Fruit fly (Drosophila melanogaster) Kc167 (cell line): Measurements from ENCODE around the gene org-1.

Experiments used
- Myc ChIP-seq: fragments of >200 bp; optimal IDR thresholded peaks from 2 replicates; lab custom pipeline; 2017; ENCODE audit warnings: missing external identifiers
- Sin3A ChIP-seq: fragments of >200 bp; optimal IDR thresholded peaks from 2 replicates; lab custom pipeline; 2018; ENCODE audit warnings: missing external identifiers
- psq ChIP-seq: fragments of >200 bp; optimal IDR thresholded peaks from 2 replicates; lab custom pipeline; 2017; ENCODE audit warnings: missing external identifiers
- ttk ChIP-seq: sonication (Bioruptor generic); optimal IDR thresholded peaks from 2 replicates; lab custom pipeline; 2017; ENCODE audit warnings: missing external identifiers

- TF ChIP-seq Sin3A (no peak), ttk (no peak), Myc (no peak), psq (lab: Kevin White, UChicago) (no peak)
Measured at dm6 chrX:8409793-8410192, 45.1 kb downstream of the org-1 start.
